Worm (Caenorhabditis elegans): ENCODE results near the gene srh-289.

DNA sequence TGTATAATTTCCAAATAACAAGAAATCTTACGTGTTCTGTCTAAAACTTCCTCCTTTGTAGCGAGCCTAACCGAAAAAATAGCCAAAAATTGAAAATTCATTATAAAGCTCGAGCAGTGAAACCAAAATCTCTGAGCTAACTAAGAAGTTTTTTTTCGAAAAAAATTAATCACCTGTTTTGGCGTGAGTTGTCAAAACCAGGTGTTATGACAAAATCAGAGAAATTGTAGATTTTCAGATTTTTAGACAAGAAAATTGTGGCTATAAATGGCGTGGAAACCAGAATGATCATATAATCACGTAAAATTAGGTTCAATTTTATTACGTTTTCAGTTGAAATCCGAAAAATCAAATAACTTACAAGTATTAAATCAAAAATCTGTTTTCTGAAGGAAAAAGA is 20.8 kb downstream of the srh-289 start, which contains the start of gene sre-21:
- TF ChIP-seq sptf-1 (tag; optimal IDR thresholded peaks at IDR 0.05): no peak
- TF ChIP-seq snpc-4 (tag; optimal IDR thresholded peaks at IDR 0.05): no peak
- no peak for TF ChIP-seq blmp-1 (tag; optimal IDR thresholded peaks at IDR 0.05)
